Fruit fly (Drosophila melanogaster): ENCODE data around the gene CG34288.
A peak's percentile ranks its signal among the peaks of the same experiment; 100 is the strongest.

DNA sequence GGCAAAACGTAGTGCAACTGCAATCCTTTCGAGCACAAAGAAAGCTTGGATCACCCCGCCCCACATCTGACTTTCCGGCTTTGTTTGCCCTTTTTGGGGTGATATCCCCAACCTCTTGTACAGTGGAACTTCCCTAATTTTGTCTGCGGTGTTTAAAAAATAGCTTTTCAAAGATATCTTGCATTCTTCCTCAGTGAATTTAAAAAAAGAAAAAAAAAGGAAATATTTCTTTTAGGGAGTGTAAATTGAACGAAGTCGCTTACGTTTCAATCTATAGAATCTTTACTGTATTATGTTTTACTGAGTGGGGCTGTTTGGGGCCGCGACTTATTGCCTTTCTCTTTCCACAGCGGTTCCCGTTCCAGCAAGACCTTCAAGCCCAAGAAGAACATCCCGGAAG is 25.4 kb downstream of the CG34288 start:
- peak; percentile 68 for TF ChIP-seq CG11902 (GFP tag; optimal IDR thresholded peaks at IDR 0.05)
- TF ChIP-seq Met (GFP tag; optimal IDR thresholded peaks at IDR 0.05) = peak; percentile 84
- TF ChIP-seq CG15336 (GFP tag; IDR thresholded peaks at IDR 0.05) = peak; percentile 82; the same call in 1 of the 2 replicates
- TF ChIP-seq topi (GFP tag; optimal IDR thresholded peaks at IDR 0.05) = peak; percentile 83
- peak; percentile 27 for TF ChIP-seq CG16779 (tag; optimal IDR thresholded peaks at IDR 0.05)
- TF ChIP-seq CG4318 (GFP tag; optimal IDR thresholded peaks at IDR 0.05) = no peak
- peak; percentile 55 for TF ChIP-seq Ets96B (tag; optimal IDR thresholded peaks at IDR 0.05)
- no peak for TF ChIP-seq CG9139 (GFP tag; optimal IDR thresholded peaks at IDR 0.05)
- peak; percentile 86 for TF ChIP-seq CG6163 (GFP tag; IDR thresholded peaks at IDR 0.05)
- TF ChIP-seq lz (GFP tag; optimal IDR thresholded peaks at IDR 0.05) = peak; percentile 82
- TF ChIP-seq fd85E (GFP tag; optimal IDR thresholded peaks at IDR 0.05) = no peak
- no peak for TF ChIP-seq Hr4 (GFP tag; optimal IDR thresholded peaks at IDR 0.05)
- peak; percentile 85 for TF ChIP-seq Eip75B (GFP tag; optimal IDR thresholded peaks at IDR 0.05)
- TF ChIP-seq CG34406 (GFP tag; optimal IDR thresholded peaks at IDR 0.05) = peak; percentile 72

Measured in whole organism, prepupa.